Worm (Caenorhabditis elegans) whole organism, late embryonic: ENCODE data around the gene hir-1.

ENCODE experiments used
- C38D4.7 ChIP-seq: fragments of 200-800 bp; sonication (Bioruptor generic); optimal IDR thresholded peaks from 2 replicates; lab custom pipeline; 2018; ENCODE audit warnings: mild to moderate bottlenecking, missing genetic modification characterization, moderate library complexity, missing compliant biosample characterization
- ama-1 ChIP-seq: fragments of 150-350 bp; optimal IDR thresholded peaks from 2 replicates; lab custom pipeline; 2014
- ceh-48 ChIP-seq: sonication (generic microtip); optimal IDR thresholded peaks from 2 replicates; lab custom pipeline; 2016; ENCODE audit warnings: missing genetic modification characterization, inconsistent platforms, missing compliant biosample characterization
- ceh-9 ChIP-seq: sonication (generic microtip); optimal IDR thresholded peaks from 2 replicates; lab custom pipeline; 2016; ENCODE audit warnings: mild to moderate bottlenecking, missing genetic modification characterization, inconsistent platforms, missing compliant biosample characterization
- dmd-4 ChIP-seq: sonication (generic microtip); optimal IDR thresholded peaks from 2 replicates; lab custom pipeline; 2016; ENCODE audit warnings: borderline replicate concordance, missing genetic modification characterization, missing compliant biosample characterization
- fax-1 ChIP-seq: sonication (generic microtip); optimal IDR thresholded peaks from 2 replicates; lab custom pipeline; 2016; ENCODE audit warnings: missing genotype, missing genetic modification characterization, missing compliant biosample characterization
- hlh-15 ChIP-seq: sonication (generic microtip); optimal IDR thresholded peaks from 2 replicates; lab custom pipeline; 2016; ENCODE audit warnings: missing genetic modification characterization, missing compliant biosample characterization
- unc-55 ChIP-seq: sonication (generic microtip); optimal IDR thresholded peaks from 2 replicates; lab custom pipeline; 2017; ENCODE audit warnings: missing biosample characterization, missing genetic modification reagents, missing genetic modification characterization
- unc-86 ChIP-seq: sonication (generic microtip); optimal IDR thresholded peaks from 2 replicates; lab custom pipeline; 2016; ENCODE audit warnings: missing genetic modification characterization, missing compliant biosample characterization

DNA sequence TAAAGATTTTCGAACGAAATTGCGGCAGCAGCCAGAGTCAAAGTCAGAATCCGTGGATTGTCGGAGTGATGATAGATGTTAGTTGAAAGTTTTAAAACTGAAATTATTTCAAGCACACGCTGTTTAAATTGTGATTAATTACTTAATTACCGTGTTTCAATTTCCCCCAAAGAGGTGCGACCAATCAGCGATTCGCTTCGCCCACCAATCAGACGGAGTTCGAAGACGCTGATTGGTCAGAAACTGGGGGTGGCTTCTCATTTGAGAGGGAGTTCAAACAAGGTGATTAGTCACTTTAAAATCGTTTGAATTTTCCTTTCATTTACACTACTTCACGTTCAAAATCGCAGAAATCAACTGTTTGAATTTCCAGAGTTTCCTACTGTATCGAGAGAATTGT, 22.5 kb upstream of the hir-1 start:
- TF ChIP-seq C38D4.7 (GFP tag; lab: Kevin White, UChicago): no peak
- no peak for TF ChIP-seq ama-1 (lab: Kevin White, UChicago)
- TF ChIP-seq dmd-4 (tag; lab: Kevin White, UChicago): no peak
- TF ChIP-seq fax-1 (tag; lab: Kevin White, UChicago): no peak
- TF ChIP-seq ceh-48 (tag; lab: Kevin White, UChicago): no peak
- no peak for TF ChIP-seq hlh-15 (tag; lab: Kevin White, UChicago)
- no peak for TF ChIP-seq ceh-9
- no peak for TF ChIP-seq unc-55
- TF ChIP-seq unc-86 (tag; lab: Kevin White, UChicago): no peak
